Worm (Caenorhabditis elegans) whole organism, L1 larva: ENCODE measurements around the gene K08D9.6.

Experiments used
- ceh-82 ChIP-seq, 3 experiments: fragments of 150-350 bp in 1 of 3; sonication (generic microtip) in 2 of 3; optimal IDR thresholded peaks; 2 replicates each; lab custom pipeline; 2014 to 2017; ENCODE audit warnings: missing biosample characterization in 3 of 3, missing genetic modification characterization in 3 of 3
- egl-27 ChIP-seq, 2 experiments: fragments of 150-350 bp in 1 of 2; sonication (generic microtip); optimal IDR thresholded peaks; 3 replicates each; lab custom pipeline; 2017 to 2018; ENCODE audit warnings: missing biosample characterization in 2 of 2, missing genetic modification characterization in 2 of 2, missing genetic modification reagents in 2 of 2
- fkh-10 ChIP-seq: sonication (generic microtip); optimal IDR thresholded peaks from 2 replicates; lab custom pipeline; 2017; ENCODE audit warnings: missing biosample characterization, missing genetic modification reagents, missing genetic modification characterization
- lin-39 ChIP-seq: fragments of 150-350 bp; optimal IDR thresholded peaks from 2 replicates; lab custom pipeline; 2014; ENCODE audit warnings: missing biosample characterization, missing genetic modification reagents, missing genetic modification characterization
- nhr-76 ChIP-seq: sonication (generic microtip); optimal IDR thresholded peaks from 2 replicates; lab custom pipeline; 2017; ENCODE audit warnings: missing biosample characterization, missing genetic modification characterization
- nhr-90 ChIP-seq: sonication (generic microtip); optimal IDR thresholded peaks from 2 replicates; lab custom pipeline; 2016; ENCODE audit warnings: mild to moderate bottlenecking, missing genetic modification characterization, missing compliant biosample characterization; ENCODE audit not compliant: poor library complexity
- pag-3 ChIP-seq: sonication (generic microtip); optimal IDR thresholded peaks from 2 replicates; lab custom pipeline; 2017; ENCODE audit warnings: missing genetic modification characterization, mild to moderate bottlenecking, missing compliant biosample characterization, antibody characterized with exemption, borderline replicate concordance; ENCODE audit not compliant: insufficient read depth
- skn-1 ChIP-seq: fragments of 150-350 bp; optimal IDR thresholded peaks from 2 replicates; lab custom pipeline; 2014; ENCODE audit warnings: missing biosample characterization, missing genetic modification characterization
- zag-1 ChIP-seq: fragments of 150-350 bp; optimal IDR thresholded peaks from 2 replicates; lab custom pipeline; 2014; ENCODE audit warnings: missing biosample characterization, missing genetic modification characterization

DNA sequence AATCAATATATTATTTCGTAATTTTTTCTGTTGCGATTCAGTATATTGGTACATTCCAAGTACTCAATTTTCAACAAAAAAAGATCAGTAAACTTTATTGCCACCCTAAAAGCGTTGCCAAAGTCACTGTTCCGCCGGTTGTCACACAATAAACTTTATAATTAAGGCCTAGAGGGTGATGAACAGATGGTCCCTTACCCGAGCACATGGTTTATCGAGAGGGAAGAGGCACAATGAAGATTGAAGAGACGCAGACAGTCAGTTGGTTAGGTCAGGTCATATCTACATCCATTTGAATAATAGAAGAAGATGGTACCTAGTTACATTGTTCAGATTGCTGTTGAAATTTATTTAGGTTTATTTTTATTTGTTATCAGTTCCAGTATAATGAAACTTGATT is 22.0 kb upstream of the K08D9.6 start:
- TF ChIP-seq nhr-76 (tag; lab: Kevin White, UChicago) (no peak), zag-1 (no peak), fkh-10 (GFP tag; lab: Kevin White, UChicago) (no peak), nhr-90 (tag; lab: Kevin White, UChicago) (no peak), pag-3 (tag; lab: Kevin White, UChicago) (no peak), egl-27 (tag; optimal IDR thresholded peaks at IDR 0.05; lab: Kevin White, UChicago) (no peak), skn-1 (tag; lab: Kevin White, UChicago) (no peak), ceh-82 (tag; optimal IDR thresholded peaks at IDR 0.05; lab: Kevin White, UChicago) (no peak), lin-39 (tag; lab: Kevin White, UChicago) (no peak)
